Worm (Caenorhabditis elegans) whole organism, L2 larva: ENCODE data around the gene C45G9.2.

Experiments used
- C34F6.9 ChIP-seq: fragments of 150-350 bp; optimal IDR thresholded peaks from 2 replicates; lab custom pipeline; 2014; ENCODE audit warnings: missing biosample characterization, missing genetic modification characterization
- F13H6.1 ChIP-seq: sonication (generic microtip); optimal IDR thresholded peaks from 2 replicates; lab custom pipeline; 2016; ENCODE audit warnings: missing genetic modification characterization, missing compliant biosample characterization
- R02D3.7 ChIP-seq: fragments of 150-350 bp; optimal IDR thresholded peaks from 2 replicates; lab custom pipeline; 2014; ENCODE audit warnings: missing biosample characterization, missing genetic modification characterization
- Y55F3AM.14 ChIP-seq: fragments of 200-800 bp; sonication (Bioruptor generic); optimal IDR thresholded peaks from 2 replicates; lab custom pipeline; 2018; ENCODE audit warnings: mild to moderate bottlenecking, missing genetic modification characterization, missing compliant biosample characterization
- ZK546.5 ChIP-seq: sonication (generic microtip); optimal IDR thresholded peaks from 2 replicates; lab custom pipeline; 2017; ENCODE audit warnings: missing biosample characterization, missing genetic modification characterization
- alr-1 ChIP-seq: fragments of 150-350 bp; optimal IDR thresholded peaks from 2 replicates; lab custom pipeline; 2014; ENCODE audit warnings: missing biosample characterization, missing genetic modification characterization
- aly-2 ChIP-seq: fragments of 150-350 bp; optimal IDR thresholded peaks from 2 replicates; lab custom pipeline; 2014; ENCODE audit warnings: missing biosample characterization, missing genetic modification characterization
- ama-1 ChIP-seq: fragments of 150-350 bp; optimal IDR thresholded peaks from 2 replicates; lab custom pipeline; 2018; ENCODE audit warnings: inconsistent platforms
- blmp-1 ChIP-seq: sonication (generic microtip); optimal IDR thresholded peaks from 2 replicates; lab custom pipeline; 2017; ENCODE audit warnings: missing genetic modification characterization, mild to moderate bottlenecking, missing compliant biosample characterization, antibody characterized with exemption, moderate library complexity; ENCODE audit not compliant: insufficient read depth
- ceh-16 ChIP-seq: fragments of 150-350 bp; optimal IDR thresholded peaks from 2 replicates; lab custom pipeline; 2014; ENCODE audit warnings: missing biosample characterization, missing genetic modification characterization
- ceh-82 ChIP-seq: fragments of 150-350 bp; optimal IDR thresholded peaks from 2 replicates; lab custom pipeline; 2014; ENCODE audit warnings: missing biosample characterization, missing genetic modification characterization
- crh-2 ChIP-seq: sonication (generic microtip); optimal IDR thresholded peaks from 2 replicates; lab custom pipeline; 2017; ENCODE audit warnings: missing biosample characterization, missing genetic modification characterization
- dmd-4 ChIP-seq: sonication (generic microtip); optimal IDR thresholded peaks from 2 replicates; lab custom pipeline; 2017; ENCODE audit warnings: missing biosample characterization, missing genetic modification characterization
- egl-27 ChIP-seq: sonication (generic microtip); optimal IDR thresholded peaks from 3 replicates; lab custom pipeline; 2017; ENCODE audit warnings: missing biosample characterization, missing genetic modification reagents, missing genetic modification characterization
- elt-1 ChIP-seq: fragments of 150-350 bp; optimal IDR thresholded peaks from 2 replicates; lab custom pipeline; 2014; ENCODE audit warnings: missing biosample characterization, missing genetic modification characterization
- elt-3 ChIP-seq: sonication (generic microtip); optimal IDR thresholded peaks from 2 replicates; lab custom pipeline; 2017; ENCODE audit warnings: missing biosample characterization, missing genetic modification characterization
- fos-1 ChIP-seq: fragments of 150-350 bp; optimal IDR thresholded peaks from 2 replicates; lab custom pipeline; 2014; ENCODE audit warnings: missing biosample characterization, missing genetic modification characterization
- gmeb-1 ChIP-seq: fragments of 150-350 bp; optimal IDR thresholded peaks from 2 replicates; lab custom pipeline; 2014; ENCODE audit warnings: missing biosample characterization, missing genetic modification characterization
- lin-11 ChIP-seq: fragments of 150-350 bp; sonication (generic microtip); optimal IDR thresholded peaks from 2 replicates; lab custom pipeline; 2014; ENCODE audit warnings: missing biosample characterization, missing genetic modification characterization, inconsistent platforms, mixed read lengths
- lin-13 ChIP-seq: fragments of 150-350 bp; optimal IDR thresholded peaks from 2 replicates; lab custom pipeline; 2014; ENCODE audit warnings: missing biosample characterization, missing genetic modification reagents, missing genetic modification characterization
- lin-39 ChIP-seq: fragments of 150-350 bp; optimal IDR thresholded peaks from 2 replicates; lab custom pipeline; 2014; ENCODE audit warnings: missing biosample characterization, missing genetic modification reagents, missing genetic modification characterization
- lsy-2 ChIP-seq, 2 experiments: fragments of 150-350 bp in 1 of 2; sonication (generic microtip) in 1 of 2; optimal IDR thresholded peaks; 2 replicates each; lab custom pipeline; 2014 to 2017; ENCODE audit warnings: missing biosample characterization in 2 of 2, missing genetic modification characterization in 2 of 2
- mab-5 ChIP-seq: fragments of 150-350 bp; optimal IDR thresholded peaks from 2 replicates; lab custom pipeline; 2014; ENCODE audit warnings: missing biosample characterization, missing genetic modification characterization
- mbf-1 ChIP-seq: sonication (generic microtip); optimal IDR thresholded peaks from 2 replicates; lab custom pipeline; 2017; ENCODE audit warnings: missing biosample characterization, missing genetic modification characterization
- mdl-1 ChIP-seq, 2 experiments: fragments of 150-350 bp in 1 of 2; sonication (generic microtip) in 1 of 2; optimal IDR thresholded peaks; 2 replicates each; lab custom pipeline; 2017; ENCODE audit warnings: missing biosample characterization in 2 of 2, missing genetic modification characterization in 2 of 2
- nhr-10 ChIP-seq: sonication (generic microtip); optimal IDR thresholded peaks from 2 replicates; lab custom pipeline; 2017; ENCODE audit warnings: missing biosample characterization, missing genetic modification characterization
- nhr-11 ChIP-seq: fragments of 150-350 bp; optimal IDR thresholded peaks from 2 replicates; lab custom pipeline; 2014; ENCODE audit warnings: missing biosample characterization, missing genetic modification characterization
- nhr-12 ChIP-seq: fragments of 150-350 bp; optimal IDR thresholded peaks from 2 replicates; lab custom pipeline; 2014; ENCODE audit warnings: missing biosample characterization, missing genetic modification characterization
- nhr-129 ChIP-seq: fragments of 150-350 bp; optimal IDR thresholded peaks from 2 replicates; lab custom pipeline; 2014; ENCODE audit warnings: missing biosample characterization, missing genetic modification characterization
- nhr-21 ChIP-seq: fragments of 150-350 bp; optimal IDR thresholded peaks from 2 replicates; lab custom pipeline; 2014; ENCODE audit warnings: missing biosample characterization, missing genetic modification characterization
- nhr-23 ChIP-seq: fragments of 150-350 bp; optimal IDR thresholded peaks from 2 replicates; lab custom pipeline; 2014; ENCODE audit warnings: missing biosample characterization, missing genetic modification reagents, missing genetic modification characterization
- nhr-237 ChIP-seq: fragments of 150-350 bp; optimal IDR thresholded peaks from 2 replicates; lab custom pipeline; 2014; ENCODE audit warnings: missing biosample characterization, missing genetic modification characterization
- nhr-25 ChIP-seq: fragments of 150-350 bp; sonication (generic microtip); optimal IDR thresholded peaks from 3 replicates; lab custom pipeline; 2014; ENCODE audit warnings: missing biosample characterization, missing genetic modification characterization
- nhr-6 ChIP-seq: fragments of 150-350 bp; optimal IDR thresholded peaks from 2 replicates; lab custom pipeline; 2014; ENCODE audit warnings: missing biosample characterization, missing genetic modification characterization
- nhr-77 ChIP-seq: fragments of 150-350 bp; optimal IDR thresholded peaks from 2 replicates; lab custom pipeline; 2014; ENCODE audit warnings: missing biosample characterization, missing genetic modification characterization
- peb-1 ChIP-seq: fragments of 150-350 bp; optimal IDR thresholded peaks from 2 replicates; lab custom pipeline; 2014; ENCODE audit warnings: missing biosample characterization, missing genetic modification characterization
- sem-4 ChIP-seq: fragments of 150-350 bp; optimal IDR thresholded peaks from 2 replicates; lab custom pipeline; 2014; ENCODE audit warnings: missing biosample characterization, missing genetic modification reagents, missing genetic modification characterization
- skn-1 ChIP-seq: sonication (generic microtip); optimal IDR thresholded peaks from 2 replicates; lab custom pipeline; 2017; ENCODE audit warnings: missing biosample characterization, missing genetic modification characterization
- sma-3 ChIP-seq: sonication (generic microtip); optimal IDR thresholded peaks from 2 replicates; lab custom pipeline; 2016; ENCODE audit warnings: missing genetic modification reagents, missing genetic modification characterization, missing compliant biosample characterization
- sma-9 ChIP-seq, 2 experiments: fragments of 150-350 bp in 1 of 2; sonication (generic microtip) in 1 of 2; optimal IDR thresholded peaks; 2 replicates each; lab custom pipeline; 2014 to 2016; ENCODE audit warnings: missing genetic modification characterization in 2 of 2, mild to moderate bottlenecking in 1 of 2, missing biosample characterization in 1 of 2, missing compliant biosample characterization in 1 of 2, missing genetic modification reagents in 1 of 2, moderate library complexity in 1 of 2
- snpc-4 ChIP-seq: fragments of 150-350 bp; optimal IDR thresholded peaks from 2 replicates; lab custom pipeline; 2014; ENCODE audit warnings: missing biosample characterization, missing genetic modification characterization
- unc-39 ChIP-seq: fragments of 150-350 bp; optimal IDR thresholded peaks from 2 replicates; lab custom pipeline; 2014; ENCODE audit warnings: missing biosample characterization, missing genetic modification characterization
- unc-55 ChIP-seq: fragments of 150-350 bp; sonication (generic microtip); optimal IDR thresholded peaks from 3 replicates; lab custom pipeline; 2014; ENCODE audit warnings: missing biosample characterization, missing genetic modification reagents, missing genetic modification characterization
- unc-62 ChIP-seq: fragments of 150-350 bp; optimal IDR thresholded peaks from 2 replicates; lab custom pipeline; 2014; ENCODE audit warnings: missing biosample characterization, missing genetic modification reagents, missing genetic modification characterization
- zag-1 ChIP-seq: fragments of 150-350 bp; optimal IDR thresholded peaks from 2 replicates; lab custom pipeline; 2014; ENCODE audit warnings: missing biosample characterization, missing genetic modification characterization
- ztf-1 ChIP-seq: fragments of 200-800 bp; sonication (Bioruptor generic); conservative IDR thresholded peaks from 2 replicates; pipeline ENCODE4 v1.3.6; 2022; ENCODE audit warnings: missing genetic modification characterization, missing compliant biosample characterization
- ztf-11 ChIP-seq: sonication (generic microtip); optimal IDR thresholded peaks from 2 replicates; lab custom pipeline; 2017; ENCODE audit warnings: missing biosample characterization, missing genetic modification characterization
- ztf-4 ChIP-seq: fragments of 150-350 bp; optimal IDR thresholded peaks from 2 replicates; lab custom pipeline; 2014; ENCODE audit warnings: missing biosample characterization, missing genetic modification characterization

The C45G9.2 gene

DNA sequence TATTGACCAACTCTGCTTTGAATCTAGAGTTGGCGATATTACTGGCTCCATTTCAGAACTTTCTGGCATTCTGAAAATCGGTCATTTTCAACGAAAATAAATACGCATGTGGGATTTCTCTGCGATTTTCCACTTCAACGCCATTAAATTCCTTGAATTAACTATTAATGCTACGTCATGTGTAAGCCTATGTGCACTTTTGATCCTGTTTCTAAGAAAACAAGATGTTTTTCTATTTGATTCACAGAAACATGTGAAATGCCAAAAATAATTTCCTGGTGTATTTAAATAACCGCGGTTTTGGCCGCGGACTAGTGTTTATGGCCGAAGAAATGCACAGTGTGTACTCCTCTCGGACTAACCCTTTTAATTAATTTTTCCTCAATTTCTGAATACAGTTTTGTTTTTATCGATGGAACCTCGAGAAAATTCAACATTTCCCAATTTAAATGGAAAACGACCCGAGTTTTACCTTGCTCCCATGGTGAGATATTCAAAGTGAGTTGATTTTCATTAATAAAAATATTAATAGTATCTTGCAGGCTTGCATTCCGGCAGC, at the start of gene C45G9.2, which contains the start of gene C45G9.11:
C45G9.2 (plus strand) TSS at position 392 of the 559 bp plus-strand sequence.
C45G9.11 (minus strand) TSS at position 51 of the 559 bp plus-strand sequence.
- TF ChIP-seq nhr-77 (no peak), nhr-23 (tag; lab: Kevin White, UChicago) (no peak), nhr-21 (tag; lab: Kevin White, UChicago) (no peak), blmp-1 (tag; lab: Kevin White, UChicago) (no peak), F13H6.1 (tag; lab: Kevin White, UChicago) (peak; percentile 73), mdl-1 (tag; optimal IDR thresholded peaks at IDR 0.05; lab: Kevin White, UChicago) (no peak), ztf-11 (tag; lab: Kevin White, UChicago) (no peak), nhr-10 (tag; lab: Kevin White, UChicago) (no peak), nhr-129 (tag; lab: Kevin White, UChicago) (peak; percentile 20), C34F6.9 (tag; lab: Kevin White, UChicago) (peak; percentile 75), zag-1 (tag; lab: Kevin White, UChicago) (no peak), ceh-16 (tag; lab: Kevin White, UChicago) (no peak), gmeb-1 (peak; percentile 94), egl-27 (no peak), nhr-237 (tag; lab: Kevin White, UChicago) (no peak), unc-62 (GFP tag; lab: Kevin White, UChicago) (no peak), aly-2 (tag; lab: Kevin White, UChicago) (no peak), crh-2 (peak; percentile 43), nhr-25 (tag; lab: Kevin White, UChicago) (no peak), snpc-4 (peak; percentile 42), ZK546.5 (no peak), lin-39 (tag; lab: Kevin White, UChicago) (no peak), lsy-2 (tag; optimal IDR thresholded peaks at IDR 0.05; lab: Kevin White, UChicago) (peak; percentile 71 to 85), skn-1 (no peak), mbf-1 (no peak), nhr-11 (tag; lab: Kevin White, UChicago) (no peak), elt-1 (tag; lab: Kevin White, UChicago) (no peak), unc-55 (GFP tag; lab: Kevin White, UChicago) (peak; percentile 81), fos-1 (tag; lab: Kevin White, UChicago) (no peak), mab-5 (tag; lab: Kevin White, UChicago) (peak; percentile 52), sma-3 (GFP tag; lab: Kevin White, UChicago) (peak; percentile 83), peb-1 (tag; lab: Kevin White, UChicago) (no peak), ceh-82 (no peak), elt-3 (tag; lab: Kevin White, UChicago) (no peak), Y55F3AM.14 (no peak), alr-1 (tag; lab: Kevin White, UChicago) (no peak), dmd-4 (no peak), lin-11 (peak; percentile 11), ama-1 (no peak), R02D3.7 (tag; lab: Kevin White, UChicago) (peak; percentile 11), sma-9 (GFP tag; optimal IDR thresholded peaks at IDR 0.05; lab: Kevin White, UChicago) (peak; percentile 88), sma-9 (tag; optimal IDR thresholded peaks at IDR 0.05; lab: Kevin White, UChicago) (no peak), unc-39 (tag; lab: Kevin White, UChicago) (no peak), ztf-1 (GFP tag; lab: Robert Waterston, UW) (no peak), nhr-12 (no peak), ztf-4 (peak; percentile 43), lin-13 (GFP tag; lab: Kevin White, UChicago) (peak; percentile 74), nhr-6 (tag; lab: Kevin White, UChicago) (peak; percentile 52), sem-4 (tag; lab: Kevin White, UChicago) (no peak)
